Worm (Caenorhabditis elegans) whole organism, midembryonic: ENCODE results near the gene str-221.

ENCODE experiments used
- T22C8.4 ChIP-seq: fragments of 200-800 bp; sonication (Bioruptor generic); IDR thresholded peaks from 2 replicates; pipeline ENCODE4 v1.3.6; 2022; ENCODE audit warnings: missing genetic modification characterization, missing compliant biosample characterization
- cog-1 ChIP-seq: sonication (generic microtip); optimal IDR thresholded peaks from 2 replicates; lab custom pipeline; 2016; ENCODE audit warnings: missing genetic modification characterization, missing compliant biosample characterization
- flt-1 ChIP-seq: fragments of 200-800 bp; sonication (Bioruptor generic); IDR thresholded peaks from 2 replicates; pipeline ENCODE4 v1.3.6; 2022; ENCODE audit warnings: missing genetic modification characterization, missing compliant biosample characterization
- klf-2 ChIP-seq: fragments of 200-800 bp; sonication (Bioruptor generic); conservative IDR thresholded peaks from 2 replicates; pipeline ENCODE4 v1.3.6; 2022; ENCODE audit warnings: missing genetic modification reagents, missing genetic modification characterization, missing compliant biosample characterization
- med-1 ChIP-seq: sonication (generic microtip); optimal IDR thresholded peaks from 2 replicates; lab custom pipeline; 2017; ENCODE audit warnings: missing genetic modification characterization, mild to moderate bottlenecking, missing compliant biosample characterization, antibody characterized with exemption, missing genetic modification reagents; ENCODE audit not compliant: insufficient read depth
- ref-1 ChIP-seq: fragments of 200-800 bp; sonication (Bioruptor generic); conservative IDR thresholded peaks from 2 replicates; pipeline ENCODE4 v1.3.6; 2022; ENCODE audit warnings: missing genetic modification reagents, missing genetic modification characterization, missing compliant biosample characterization
- tab-1 ChIP-seq: fragments of 200-800 bp; sonication (Bioruptor generic); IDR thresholded peaks from 2 replicates; pipeline ENCODE4 v1.3.6; 2022; ENCODE audit warnings: missing genetic modification characterization, missing compliant biosample characterization
- ztf-23 ChIP-seq: fragments of 200-800 bp; sonication (Bioruptor generic); IDR thresholded peaks from 2 replicates; pipeline ENCODE4 v1.3.6; 2022; ENCODE audit warnings: missing genetic modification reagents, missing genetic modification characterization, missing compliant biosample characterization
- ztf-29 ChIP-seq: fragments of 200-800 bp; sonication (Bioruptor generic); IDR thresholded peaks from 2 replicates; pipeline ENCODE4 v1.3.6; 2022; ENCODE audit warnings: missing genetic modification reagents, missing genetic modification characterization, missing compliant biosample characterization

str-221 gene

ce11 chrV:1642768-1643167 is 2.7 kb downstream of the str-221 start:
- TF ChIP-seq ztf-23 (GFP tag; lab: Robert Waterston, UW) (no peak), T22C8.4 (GFP tag; lab: Robert Waterston, UW) (no peak), cog-1 (no peak), med-1 (no peak), klf-2 (GFP tag; lab: Robert Waterston, UW) (no peak), ztf-29 (GFP tag; lab: Robert Waterston, UW) (no peak), flt-1 (GFP tag; lab: Robert Waterston, UW) (no peak), ref-1 (no peak), tab-1 (no peak)

ce11 chrV:1643886-1644285 is 3.8 kb downstream of the str-221 start, which contains the start of gene alh-2:
Gene alh-2, plus strand, starts transcription at chrV:1644169.
- TF ChIP-seq klf-2 (GFP tag; lab: Robert Waterston, UW): no peak
- no peak for TF ChIP-seq flt-1 (GFP tag; lab: Robert Waterston, UW)
- no peak for TF ChIP-seq tab-1
- no peak for TF ChIP-seq ref-1
- no peak for TF ChIP-seq ztf-23 (GFP tag; lab: Robert Waterston, UW)
- TF ChIP-seq ztf-29 (GFP tag; lab: Robert Waterston, UW): no peak
- TF ChIP-seq cog-1: no peak
- no peak for TF ChIP-seq med-1
- TF ChIP-seq T22C8.4 (GFP tag; lab: Robert Waterston, UW): no peak

- no peak for TF ChIP-seq cog-1
- no peak for TF ChIP-seq ztf-23 (GFP tag; lab: Robert Waterston, UW)
- no peak for TF ChIP-seq flt-1 (GFP tag; lab: Robert Waterston, UW)
- no peak for TF ChIP-seq ztf-29 (GFP tag; lab: Robert Waterston, UW)
- TF ChIP-seq T22C8.4 (GFP tag; lab: Robert Waterston, UW): no peak
- TF ChIP-seq tab-1: no peak
- no peak for TF ChIP-seq med-1
- no peak for TF ChIP-seq ref-1
- TF ChIP-seq klf-2 (GFP tag; lab: Robert Waterston, UW): no peak
Observed at ce11 chrV:1648000-1648399, 7.9 kb downstream of the str-221 start, which contains the start of gene irld-45. Gene irld-45, plus strand, starts transcription at chrV:1648300.

DNA sequence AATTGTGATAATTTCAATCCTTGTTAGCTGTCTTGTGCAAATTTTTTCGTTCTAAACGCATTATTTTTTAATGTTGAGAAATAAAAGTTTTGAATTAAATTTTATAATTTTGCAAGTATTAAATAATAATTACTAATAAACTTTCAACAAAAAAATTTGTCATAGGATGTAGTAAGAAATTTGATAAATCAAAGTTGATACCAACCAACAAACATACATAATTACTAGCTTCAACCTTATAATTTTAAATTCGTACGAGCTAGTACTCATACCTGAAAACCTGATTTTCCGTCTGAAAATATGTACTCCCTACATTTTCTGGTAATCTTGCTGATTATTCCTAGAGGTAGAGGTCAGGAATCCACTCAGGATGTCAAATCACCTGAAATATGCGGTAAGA is 10.9 kb downstream of the str-221 start, which contains the start of gene irld-44:
Gene irld-44, plus strand, starts transcription at position 301 of the 400 bp plus-strand sequence.
- TF ChIP-seq flt-1 (GFP tag; lab: Robert Waterston, UW): no peak
- TF ChIP-seq T22C8.4 (GFP tag; lab: Robert Waterston, UW): no peak
- TF ChIP-seq ref-1: no peak
- TF ChIP-seq ztf-29 (GFP tag; lab: Robert Waterston, UW): no peak
- TF ChIP-seq cog-1: no peak
- no peak for TF ChIP-seq tab-1

ce11 chrV:1654845-1655244 is 14.7 kb downstream of the str-221 start, which contains the start of gene irld-11:
Gene irld-11, plus strand, starts transcription at chrV:1655145.
- TF ChIP-seq med-1 (no peak), ztf-29 (GFP tag; lab: Robert Waterston, UW) (no peak), tab-1 (no peak), klf-2 (GFP tag; lab: Robert Waterston, UW) (no peak), T22C8.4 (GFP tag; lab: Robert Waterston, UW) (no peak), ref-1 (no peak), ztf-23 (GFP tag; lab: Robert Waterston, UW) (no peak), flt-1 (GFP tag; lab: Robert Waterston, UW) (no peak), cog-1 (no peak)

- TF ChIP-seq T22C8.4 (GFP tag; lab: Robert Waterston, UW): no peak
- TF ChIP-seq ztf-23 (GFP tag; lab: Robert Waterston, UW): no peak
- TF ChIP-seq ref-1: no peak
- no peak for TF ChIP-seq tab-1
- no peak for TF ChIP-seq med-1
- no peak for TF ChIP-seq ztf-29 (GFP tag; lab: Robert Waterston, UW)
- no peak for TF ChIP-seq klf-2 (GFP tag; lab: Robert Waterston, UW)
- no peak for TF ChIP-seq flt-1 (GFP tag; lab: Robert Waterston, UW)
- TF ChIP-seq cog-1: no peak
Observed at ce11 chrV:1662270-1662669, 22.2 kb downstream of the str-221 start, which contains the start of gene irld-40. Gene irld-40, plus strand, starts transcription at chrV:1662570.

- TF ChIP-seq med-1 (no peak), cog-1 (no peak), tab-1 (no peak), ztf-23 (GFP tag; lab: Robert Waterston, UW) (no peak), flt-1 (GFP tag; lab: Robert Waterston, UW) (no peak), ref-1 (no peak), ztf-29 (GFP tag; lab: Robert Waterston, UW) (no peak), klf-2 (GFP tag; lab: Robert Waterston, UW) (no peak)
Observed at ce11 chrV:1664921-1665320, 24.8 kb downstream of the str-221 start, which contains the start of gene K04F1.9. Gene K04F1.9, plus strand, starts transcription at chrV:1665221.

DNA sequence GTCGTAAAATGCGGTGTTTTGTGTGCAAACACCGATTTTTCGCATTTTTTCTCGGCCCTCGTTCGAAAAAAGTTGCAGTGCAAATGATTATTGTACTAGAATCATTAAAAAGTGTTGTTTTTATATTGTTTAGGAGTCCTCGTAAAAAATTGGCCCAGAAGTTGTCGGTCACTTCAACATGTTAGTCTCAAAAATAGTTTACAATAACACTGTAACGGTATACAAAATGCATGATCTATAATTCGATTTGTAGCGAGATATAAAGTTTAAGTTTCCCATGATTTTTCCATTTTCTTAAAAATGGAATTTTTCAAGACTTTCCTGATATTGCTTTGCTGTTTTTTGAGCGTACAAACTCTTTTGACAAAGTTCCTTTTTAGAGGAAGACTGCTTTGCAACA is 26.8 kb downstream of the str-221 start, which contains the start of gene K04F1.8:
Gene K04F1.8, plus strand, starts transcription at position 301 of the 400 bp plus-strand sequence.
- no peak for TF ChIP-seq T22C8.4 (GFP tag; lab: Robert Waterston, UW)
- TF ChIP-seq klf-2 (GFP tag; lab: Robert Waterston, UW): no peak
- no peak for TF ChIP-seq ref-1
- no peak for TF ChIP-seq med-1
- no peak for TF ChIP-seq tab-1
- no peak for TF ChIP-seq ztf-29 (GFP tag; lab: Robert Waterston, UW)
- TF ChIP-seq cog-1: no peak

DNA sequence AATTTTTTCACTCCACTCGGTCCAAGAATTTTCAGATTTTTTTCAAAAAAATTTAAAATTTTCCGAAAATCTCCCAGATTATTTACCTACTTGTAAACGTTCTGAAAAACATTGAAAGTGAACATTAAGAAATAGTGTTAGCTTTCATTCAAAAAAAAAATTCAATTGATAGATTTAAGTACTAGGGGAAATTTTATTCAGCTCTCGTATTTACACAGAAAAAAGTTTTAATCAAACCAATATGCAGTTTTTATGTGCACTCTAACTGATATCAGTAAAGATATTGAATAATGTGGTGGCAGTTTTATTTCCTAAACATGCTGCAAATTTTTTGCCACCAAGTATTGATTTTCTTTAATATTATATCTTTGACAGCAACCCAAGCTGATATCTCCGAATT is 28.1 kb downstream of the str-221 start, which contains the start of gene irld-42:
Gene irld-42, plus strand, starts transcription at position 301 of the 400 bp plus-strand sequence.
- TF ChIP-seq ztf-23 (GFP tag; lab: Robert Waterston, UW) (no peak), med-1 (no peak), klf-2 (GFP tag; lab: Robert Waterston, UW) (no peak), ztf-29 (GFP tag; lab: Robert Waterston, UW) (no peak), flt-1 (GFP tag; lab: Robert Waterston, UW) (no peak), T22C8.4 (GFP tag; lab: Robert Waterston, UW) (no peak), tab-1 (no peak), ref-1 (no peak)

ce11 chrV:1678228-1678627 is 38.1 kb downstream of the str-221 start, which contains the start of gene srw-98:
Gene srw-98, minus strand, starts transcription at chrV:1678328.
- TF ChIP-seq T22C8.4 (GFP tag; lab: Robert Waterston, UW) (no peak), ref-1 (no peak), ztf-23 (GFP tag; lab: Robert Waterston, UW) (no peak), cog-1 (no peak), klf-2 (GFP tag; lab: Robert Waterston, UW) (no peak)
